Fruit fly (Drosophila melanogaster) whole organism, wandering third instar larva: ENCODE results near the gene CG16986.

Experiments used
- Abd-B ChIP-seq: fragments of >200 bp; optimal IDR thresholded peaks from 2 replicates; lab custom pipeline; 2017; ENCODE audit warnings: missing biosample characterization, missing genetic modification characterization
- Dfd ChIP-seq: fragments of >200 bp; optimal IDR thresholded peaks from 2 replicates; lab custom pipeline; 2017; ENCODE audit warnings: missing biosample characterization, missing genetic modification characterization
- HLH106 ChIP-seq: fragments of 200-800 bp; optimal IDR thresholded peaks from 3 replicates; lab custom pipeline; 2019; ENCODE audit warnings: missing biosample characterization, mild to moderate bottlenecking, missing genetic modification characterization, moderate library complexity
- Jra ChIP-seq: sonication (Bioruptor generic); optimal IDR thresholded peaks from 2 replicates; lab custom pipeline; 2016; ENCODE audit warnings: missing biosample characterization, missing genetic modification characterization
- Sp1 ChIP-seq: fragments of 200-800 bp; sonication (Bioruptor generic); optimal IDR thresholded peaks from 3 replicates; lab custom pipeline; 2019; ENCODE audit warnings: missing biosample characterization, mild to moderate bottlenecking, missing genetic modification characterization, moderate library complexity
- br ChIP-seq: fragments of 200-800 bp; sonication (Bioruptor generic); optimal IDR thresholded peaks from 2 replicates; lab custom pipeline; 2016; ENCODE audit warnings: missing biosample characterization, missing genetic modification characterization
- h ChIP-seq: fragments of 200-800 bp; sonication (Bioruptor generic); optimal IDR thresholded peaks from 3 replicates; lab custom pipeline; 2016; ENCODE audit warnings: missing biosample characterization, mild to moderate bottlenecking, missing genetic modification characterization
- sage ChIP-seq: fragments of 200-800 bp; sonication (Bioruptor generic); optimal IDR thresholded peaks from 2 replicates; lab custom pipeline; 2016; ENCODE audit warnings: missing biosample characterization, mild to moderate bottlenecking, missing genetic modification characterization

- TF ChIP-seq Sp1 (no peak), Jra (no peak), HLH106 (tag; lab: Kevin White, UChicago) (no peak), br (GFP tag; lab: Kevin White, UChicago) (no peak), h (GFP tag; lab: Kevin White, UChicago) (no peak), Abd-B (GFP tag; lab: Kevin White, UChicago) (no peak), Dfd (GFP tag; lab: Kevin White, UChicago) (no peak), sage (GFP tag; lab: Kevin White, UChicago) (no peak)
Observed at dm6 chr3L:2578315-2578714, 21.8 kb upstream of the CG16986 start.
